Worm (Caenorhabditis elegans) whole organism, L1 larva: ENCODE data around the gene lir-1.

Experiments used
- ceh-8 ChIP-seq: fragments of 200-800 bp; sonication (Bioruptor generic); optimal IDR thresholded peaks from 2 replicates; lab custom pipeline; 2018; ENCODE audit warnings: mild to moderate bottlenecking, missing genetic modification characterization, moderate library complexity, missing compliant biosample characterization
- unc-130 ChIP-seq: fragments of 150-350 bp; optimal IDR thresholded peaks from 2 replicates; lab custom pipeline; 2017; ENCODE audit warnings: missing biosample characterization, missing genetic modification characterization, inconsistent platforms
- xbp-1 ChIP-seq: sonication (generic microtip); optimal IDR thresholded peaks from 2 replicates; lab custom pipeline; 2016; ENCODE audit warnings: missing genetic modification characterization, missing compliant biosample characterization

- no peak for TF ChIP-seq unc-130 (tag; lab: Kevin White, UChicago)
- no peak for TF ChIP-seq ceh-8
- no peak for TF ChIP-seq xbp-1 (tag; lab: Kevin White, UChicago)
Observed at ce11 chrII:7631677-7632210, 40.1 kb upstream of the lir-1 start.
